Fruit fly (Drosophila melanogaster) Kc167 (cell line): ENCODE results near the gene Vps16B.

Experiments used
- Myc ChIP-seq: fragments of >200 bp; optimal IDR thresholded peaks from 2 replicates; lab custom pipeline; 2017; ENCODE audit warnings: missing external identifiers
- Sin3A ChIP-seq: fragments of >200 bp; optimal IDR thresholded peaks from 2 replicates; lab custom pipeline; 2018; ENCODE audit warnings: missing external identifiers
- h ChIP-seq: fragments of >200 bp; optimal IDR thresholded peaks from 3 replicates; lab custom pipeline; 2018; ENCODE audit warnings: missing external identifiers
- insv ChIP-seq: fragments of >200 bp; optimal IDR thresholded peaks from 3 replicates; lab custom pipeline; 2018; ENCODE audit warnings: missing external identifiers
- psq ChIP-seq: fragments of >200 bp; optimal IDR thresholded peaks from 2 replicates; lab custom pipeline; 2017; ENCODE audit warnings: missing external identifiers
- ttk ChIP-seq: sonication (Bioruptor generic); optimal IDR thresholded peaks from 2 replicates; lab custom pipeline; 2017; ENCODE audit warnings: missing external identifiers

Vps16B gene

dm6 chr3R:29798966-29799680 lies 17.1 kb downstream of the Vps16B start, which contains the start of the genes Rnb and Drice:
Gene Rnb (minus strand): TSS chr3R:29799354.
Gene Drice (plus strand): TSS chr3R:29799658.
- TF ChIP-seq Myc (no peak), ttk (lab: Kevin White, UChicago) (no peak), insv (lab: Kevin White, UChicago) (no peak), Sin3A (lab: Kevin White, UChicago) (no peak)

- TF ChIP-seq insv (lab: Kevin White, UChicago) (no peak), Myc (no peak), psq (lab: Kevin White, UChicago) (no peak), Sin3A (lab: Kevin White, UChicago) (no peak), ttk (lab: Kevin White, UChicago) (no peak), h (lab: Kevin White, UChicago) (no peak)
These were observed 19.1 kb downstream of the Vps16B start for dm6 chr3R:29797183-29797582.

dm6 chr3R:29794161-29794882 lies 21.9 kb downstream of the Vps16B start, which contains the start of gene sro:
Gene sro (plus strand): TSS chr3R:29794597.
- TF ChIP-seq Sin3A (lab: Kevin White, UChicago) (no peak), h (lab: Kevin White, UChicago) (no peak), Myc (no peak), ttk (lab: Kevin White, UChicago) (no peak), psq (lab: Kevin White, UChicago) (no peak)

- no peak for TF ChIP-seq ttk (lab: Kevin White, UChicago)
- TF ChIP-seq Sin3A (lab: Kevin White, UChicago), result no peak
- TF ChIP-seq h (lab: Kevin White, UChicago), result no peak
- TF ChIP-seq insv (lab: Kevin White, UChicago), result no peak
- no peak for TF ChIP-seq psq (lab: Kevin White, UChicago)
- no peak for TF ChIP-seq Myc
These were observed 26.1 kb downstream of the Vps16B start for dm6 chr3R:29790183-29790582.

dm6 chr3R:29787891-29788549 lies 28.2 kb downstream of the Vps16B start:
- TF ChIP-seq psq (lab: Kevin White, UChicago), result no peak
- no peak for TF ChIP-seq ttk (lab: Kevin White, UChicago)
- no peak for TF ChIP-seq h (lab: Kevin White, UChicago)
- TF ChIP-seq insv (lab: Kevin White, UChicago), result no peak
- no peak for TF ChIP-seq Myc
- no peak for TF ChIP-seq Sin3A (lab: Kevin White, UChicago)

- TF ChIP-seq Myc (no peak), ttk (lab: Kevin White, UChicago) (no peak), psq (lab: Kevin White, UChicago) (no peak), h (lab: Kevin White, UChicago) (no peak), Sin3A (lab: Kevin White, UChicago) (no peak), insv (lab: Kevin White, UChicago) (no peak)
These were observed 29.9 kb downstream of the Vps16B start for dm6 chr3R:29786016-29786996.

- no peak for TF ChIP-seq ttk (lab: Kevin White, UChicago)
- no peak for TF ChIP-seq Myc
- TF ChIP-seq insv (lab: Kevin White, UChicago), result no peak
- TF ChIP-seq h (lab: Kevin White, UChicago), result no peak
- no peak for TF ChIP-seq psq (lab: Kevin White, UChicago)
- no peak for TF ChIP-seq Sin3A (lab: Kevin White, UChicago)
These were observed 31.0 kb downstream of the Vps16B start for dm6 chr3R:29785242-29785641.

dm6 chr3R:29783210-29783609 lies 33.0 kb downstream of the Vps16B start:
- TF ChIP-seq Sin3A (lab: Kevin White, UChicago) (no peak), h (lab: Kevin White, UChicago) (no peak), psq (lab: Kevin White, UChicago) (no peak), Myc (no peak), insv (lab: Kevin White, UChicago) (no peak), ttk (lab: Kevin White, UChicago) (no peak)

- TF ChIP-seq Sin3A (lab: Kevin White, UChicago), result no peak
- TF ChIP-seq psq (lab: Kevin White, UChicago), result no peak
- TF ChIP-seq insv (lab: Kevin White, UChicago), result no peak
- no peak for TF ChIP-seq ttk (lab: Kevin White, UChicago)
- TF ChIP-seq Myc, result no peak
- TF ChIP-seq h (lab: Kevin White, UChicago), result no peak
These were observed 33.9 kb downstream of the Vps16B start for dm6 chr3R:29782367-29782766.

- no peak for TF ChIP-seq insv (lab: Kevin White, UChicago)
- no peak for TF ChIP-seq Myc
- TF ChIP-seq ttk (lab: Kevin White, UChicago), result no peak
- no peak for TF ChIP-seq psq (lab: Kevin White, UChicago)
- TF ChIP-seq h (lab: Kevin White, UChicago), result no peak
- TF ChIP-seq Sin3A (lab: Kevin White, UChicago), result no peak
These were observed 34.4 kb downstream of the Vps16B start for dm6 chr3R:29781874-29782273.
